Fruit fly (Drosophila melanogaster) whole organism, prepupa: ENCODE measurements around the gene CG13898.

Experiments
- CG34406 ChIP-seq: fragments of 200-800 bp; sonication (Bioruptor generic); optimal IDR thresholded peaks from 3 replicates; lab custom pipeline; 2016; ENCODE audit warnings: missing biosample characterization, missing genetic modification characterization
- CG7368 ChIP-seq: fragments of 200-800 bp; sonication (Bioruptor generic); optimal IDR thresholded peaks from 3 replicates; lab custom pipeline; 2016; ENCODE audit warnings: missing biosample characterization, missing genetic modification characterization
- Ets21C ChIP-seq: fragments of 200-800 bp; sonication (Bioruptor generic); optimal IDR thresholded peaks from 3 replicates; lab custom pipeline; 2016; ENCODE audit warnings: missing biosample characterization, missing genetic modification characterization
- Met ChIP-seq: fragments of 200-800 bp; sonication (Bioruptor generic); optimal IDR thresholded peaks from 3 replicates; lab custom pipeline; 2016; ENCODE audit warnings: missing biosample characterization, missing genetic modification characterization
- OdsH ChIP-seq: fragments of 200-800 bp; sonication (Bioruptor generic); optimal IDR thresholded peaks from 3 replicates; lab custom pipeline; 2016; ENCODE audit warnings: missing biosample characterization, missing genetic modification characterization
- Smox ChIP-seq: fragments of 200-800 bp; sonication (Bioruptor generic); optimal IDR thresholded peaks from 3 replicates; lab custom pipeline; 2016; ENCODE audit warnings: missing biosample characterization, missing genetic modification characterization
- Sox102F ChIP-seq: fragments of 200-800 bp; sonication (Bioruptor generic); optimal IDR thresholded peaks from 2 replicates; lab custom pipeline; 2016; ENCODE audit warnings: missing biosample characterization, mild to moderate bottlenecking, missing genetic modification characterization
- achi ChIP-seq: fragments of 200-800 bp; sonication (Bioruptor generic); optimal IDR thresholded peaks from 3 replicates; lab custom pipeline; 2016; ENCODE audit warnings: missing biosample characterization, missing genetic modification characterization
- cyc ChIP-seq: fragments of 200-800 bp; sonication (Bioruptor generic); optimal IDR thresholded peaks from 3 replicates; lab custom pipeline; 2016; ENCODE audit warnings: missing biosample characterization, missing genetic modification characterization
- dsx ChIP-seq: fragments of 200-800 bp; optimal IDR thresholded peaks from 3 replicates; lab custom pipeline; 2019; ENCODE audit warnings: missing biosample characterization, mild to moderate bottlenecking, missing genetic modification characterization, moderate library complexity; ENCODE audit not compliant: poor library complexity, severe bottlenecking
- eg ChIP-seq: fragments of 200-800 bp; sonication (Bioruptor generic); IDR thresholded peaks from 3 replicates; pipeline ENCODE4 v1.3.6; 2022; ENCODE audit warnings: missing biosample characterization, missing genetic modification characterization
- fd85E ChIP-seq: fragments of 200-800 bp; sonication (Bioruptor generic); optimal IDR thresholded peaks from 3 replicates; lab custom pipeline; 2016; ENCODE audit warnings: missing biosample characterization, missing genetic modification characterization
- vri ChIP-seq: fragments of 200-800 bp; sonication (Bioruptor generic); optimal IDR thresholded peaks from 3 replicates; lab custom pipeline; 2016; ENCODE audit warnings: missing biosample characterization, mild to moderate bottlenecking, missing genetic modification characterization

DNA sequence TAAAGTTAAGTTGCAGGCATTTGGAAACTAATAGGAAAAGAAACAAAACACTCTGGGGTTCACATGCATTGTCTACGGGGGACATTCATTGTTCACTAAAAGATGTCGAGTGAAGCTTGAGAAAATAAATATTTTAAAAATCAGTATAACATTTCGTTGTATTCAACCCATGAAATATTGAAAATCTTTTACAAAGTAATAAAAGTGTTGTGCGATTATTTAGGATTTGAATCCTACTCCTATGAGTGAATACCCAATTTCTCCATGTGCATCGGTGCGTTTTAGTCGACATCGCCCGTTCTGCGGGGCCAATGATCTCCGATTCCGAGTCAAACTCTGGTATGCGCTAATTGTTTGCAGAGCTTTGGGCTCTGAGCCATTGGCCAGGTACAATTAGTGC is 49.2 kb downstream of the CG13898 start:
- TF ChIP-seq Sox102F (GFP tag; lab: Kevin White, UChicago) (no peak), OdsH (GFP tag; lab: Kevin White, UChicago) (peak; percentile 39), Met (GFP tag; lab: Kevin White, UChicago) (peak; percentile 47), achi (GFP tag; lab: Kevin White, UChicago) (no peak), CG7368 (no peak), vri (GFP tag; lab: Kevin White, UChicago) (no peak), CG34406 (GFP tag; lab: Kevin White, UChicago) (peak; percentile 7), Ets21C (no peak), cyc (GFP tag; lab: Kevin White, UChicago) (no peak), fd85E (GFP tag; lab: Kevin White, UChicago) (no peak), eg (peak; percentile 34; the same call in 1 of the 3 replicates), dsx (GFP tag; lab: Kevin White, UChicago) (no peak), Smox (GFP tag; lab: Kevin White, UChicago) (peak; percentile 29)
